Worm (Caenorhabditis elegans) whole organism, L2 larva: ENCODE results near the gene sax-7.

Experiments used
- C34F6.9 ChIP-seq: fragments of 150-350 bp; optimal IDR thresholded peaks from 2 replicates; lab custom pipeline; 2014; ENCODE audit warnings: missing biosample characterization, missing genetic modification characterization
- F13H6.1 ChIP-seq: sonication (generic microtip); optimal IDR thresholded peaks from 2 replicates; lab custom pipeline; 2016; ENCODE audit warnings: missing genetic modification characterization, missing compliant biosample characterization
- R02D3.7 ChIP-seq: fragments of 150-350 bp; optimal IDR thresholded peaks from 2 replicates; lab custom pipeline; 2014; ENCODE audit warnings: missing biosample characterization, missing genetic modification characterization
- Y55F3AM.14 ChIP-seq: fragments of 200-800 bp; sonication (Bioruptor generic); optimal IDR thresholded peaks from 2 replicates; lab custom pipeline; 2018; ENCODE audit warnings: mild to moderate bottlenecking, missing genetic modification characterization, missing compliant biosample characterization
- ZK546.5 ChIP-seq: sonication (generic microtip); optimal IDR thresholded peaks from 2 replicates; lab custom pipeline; 2017; ENCODE audit warnings: missing biosample characterization, missing genetic modification characterization
- alr-1 ChIP-seq: fragments of 150-350 bp; optimal IDR thresholded peaks from 2 replicates; lab custom pipeline; 2014; ENCODE audit warnings: missing biosample characterization, missing genetic modification characterization
- aly-2 ChIP-seq: fragments of 150-350 bp; optimal IDR thresholded peaks from 2 replicates; lab custom pipeline; 2014; ENCODE audit warnings: missing biosample characterization, missing genetic modification characterization
- ama-1 ChIP-seq: fragments of 150-350 bp; optimal IDR thresholded peaks from 2 replicates; lab custom pipeline; 2018; ENCODE audit warnings: inconsistent platforms
- blmp-1 ChIP-seq: sonication (generic microtip); optimal IDR thresholded peaks from 2 replicates; lab custom pipeline; 2017; ENCODE audit warnings: missing genetic modification characterization, mild to moderate bottlenecking, missing compliant biosample characterization, antibody characterized with exemption, moderate library complexity; ENCODE audit not compliant: insufficient read depth
- ceh-16 ChIP-seq: fragments of 150-350 bp; optimal IDR thresholded peaks from 2 replicates; lab custom pipeline; 2014; ENCODE audit warnings: missing biosample characterization, missing genetic modification characterization
- ceh-82 ChIP-seq: fragments of 150-350 bp; optimal IDR thresholded peaks from 2 replicates; lab custom pipeline; 2014; ENCODE audit warnings: missing biosample characterization, missing genetic modification characterization
- crh-2 ChIP-seq: sonication (generic microtip); optimal IDR thresholded peaks from 2 replicates; lab custom pipeline; 2017; ENCODE audit warnings: missing biosample characterization, missing genetic modification characterization
- dmd-4 ChIP-seq: sonication (generic microtip); optimal IDR thresholded peaks from 2 replicates; lab custom pipeline; 2017; ENCODE audit warnings: missing biosample characterization, missing genetic modification characterization
- egl-27 ChIP-seq: sonication (generic microtip); optimal IDR thresholded peaks from 3 replicates; lab custom pipeline; 2017; ENCODE audit warnings: missing biosample characterization, missing genetic modification reagents, missing genetic modification characterization
- elt-1 ChIP-seq: fragments of 150-350 bp; optimal IDR thresholded peaks from 2 replicates; lab custom pipeline; 2014; ENCODE audit warnings: missing biosample characterization, missing genetic modification characterization
- elt-3 ChIP-seq: sonication (generic microtip); optimal IDR thresholded peaks from 2 replicates; lab custom pipeline; 2017; ENCODE audit warnings: missing biosample characterization, missing genetic modification characterization
- fos-1 ChIP-seq: fragments of 150-350 bp; optimal IDR thresholded peaks from 2 replicates; lab custom pipeline; 2014; ENCODE audit warnings: missing biosample characterization, missing genetic modification characterization
- gmeb-1 ChIP-seq: fragments of 150-350 bp; optimal IDR thresholded peaks from 2 replicates; lab custom pipeline; 2014; ENCODE audit warnings: missing biosample characterization, missing genetic modification characterization
- lin-39 ChIP-seq: fragments of 150-350 bp; optimal IDR thresholded peaks from 2 replicates; lab custom pipeline; 2014; ENCODE audit warnings: missing biosample characterization, missing genetic modification reagents, missing genetic modification characterization
- mab-5 ChIP-seq: fragments of 150-350 bp; optimal IDR thresholded peaks from 2 replicates; lab custom pipeline; 2014; ENCODE audit warnings: missing biosample characterization, missing genetic modification characterization
- mbf-1 ChIP-seq: sonication (generic microtip); optimal IDR thresholded peaks from 2 replicates; lab custom pipeline; 2017; ENCODE audit warnings: missing biosample characterization, missing genetic modification characterization
- mdl-1 ChIP-seq, 2 experiments: fragments of 150-350 bp in 1 of 2; sonication (generic microtip) in 1 of 2; optimal IDR thresholded peaks; 2 replicates each; lab custom pipeline; 2017; ENCODE audit warnings: missing biosample characterization in 2 of 2, missing genetic modification characterization in 2 of 2
- nhr-11 ChIP-seq: fragments of 150-350 bp; optimal IDR thresholded peaks from 2 replicates; lab custom pipeline; 2014; ENCODE audit warnings: missing biosample characterization, missing genetic modification characterization
- nhr-12 ChIP-seq: fragments of 150-350 bp; optimal IDR thresholded peaks from 2 replicates; lab custom pipeline; 2014; ENCODE audit warnings: missing biosample characterization, missing genetic modification characterization
- nhr-129 ChIP-seq: fragments of 150-350 bp; optimal IDR thresholded peaks from 2 replicates; lab custom pipeline; 2014; ENCODE audit warnings: missing biosample characterization, missing genetic modification characterization
- nhr-21 ChIP-seq: fragments of 150-350 bp; optimal IDR thresholded peaks from 2 replicates; lab custom pipeline; 2014; ENCODE audit warnings: missing biosample characterization, missing genetic modification characterization
- nhr-23 ChIP-seq: fragments of 150-350 bp; optimal IDR thresholded peaks from 2 replicates; lab custom pipeline; 2014; ENCODE audit warnings: missing biosample characterization, missing genetic modification reagents, missing genetic modification characterization
- nhr-237 ChIP-seq: fragments of 150-350 bp; optimal IDR thresholded peaks from 2 replicates; lab custom pipeline; 2014; ENCODE audit warnings: missing biosample characterization, missing genetic modification characterization
- nhr-25 ChIP-seq: fragments of 150-350 bp; sonication (generic microtip); optimal IDR thresholded peaks from 3 replicates; lab custom pipeline; 2014; ENCODE audit warnings: missing biosample characterization, missing genetic modification characterization
- nhr-6 ChIP-seq: fragments of 150-350 bp; optimal IDR thresholded peaks from 2 replicates; lab custom pipeline; 2014; ENCODE audit warnings: missing biosample characterization, missing genetic modification characterization
- nhr-77 ChIP-seq: fragments of 150-350 bp; optimal IDR thresholded peaks from 2 replicates; lab custom pipeline; 2014; ENCODE audit warnings: missing biosample characterization, missing genetic modification characterization
- peb-1 ChIP-seq: fragments of 150-350 bp; optimal IDR thresholded peaks from 2 replicates; lab custom pipeline; 2014; ENCODE audit warnings: missing biosample characterization, missing genetic modification characterization
- sem-4 ChIP-seq: fragments of 150-350 bp; optimal IDR thresholded peaks from 2 replicates; lab custom pipeline; 2014; ENCODE audit warnings: missing biosample characterization, missing genetic modification reagents, missing genetic modification characterization
- sma-3 ChIP-seq: sonication (generic microtip); optimal IDR thresholded peaks from 2 replicates; lab custom pipeline; 2016; ENCODE audit warnings: missing genetic modification reagents, missing genetic modification characterization, missing compliant biosample characterization
- sma-9 ChIP-seq, 2 experiments: fragments of 150-350 bp in 1 of 2; sonication (generic microtip) in 1 of 2; optimal IDR thresholded peaks; 2 replicates each; lab custom pipeline; 2014 to 2016; ENCODE audit warnings: missing genetic modification characterization in 2 of 2, mild to moderate bottlenecking in 1 of 2, missing biosample characterization in 1 of 2, missing compliant biosample characterization in 1 of 2, missing genetic modification reagents in 1 of 2, moderate library complexity in 1 of 2
- unc-39 ChIP-seq: fragments of 150-350 bp; optimal IDR thresholded peaks from 2 replicates; lab custom pipeline; 2014; ENCODE audit warnings: missing biosample characterization, missing genetic modification characterization
- unc-55 ChIP-seq: fragments of 150-350 bp; sonication (generic microtip); optimal IDR thresholded peaks from 3 replicates; lab custom pipeline; 2014; ENCODE audit warnings: missing biosample characterization, missing genetic modification reagents, missing genetic modification characterization
- unc-62 ChIP-seq: fragments of 150-350 bp; optimal IDR thresholded peaks from 2 replicates; lab custom pipeline; 2014; ENCODE audit warnings: missing biosample characterization, missing genetic modification reagents, missing genetic modification characterization
- ztf-1 ChIP-seq: fragments of 200-800 bp; sonication (Bioruptor generic); conservative IDR thresholded peaks from 2 replicates; pipeline ENCODE4 v1.3.6; 2022; ENCODE audit warnings: missing genetic modification characterization, missing compliant biosample characterization
- ztf-11 ChIP-seq: sonication (generic microtip); optimal IDR thresholded peaks from 2 replicates; lab custom pipeline; 2017; ENCODE audit warnings: missing biosample characterization, missing genetic modification characterization
- ztf-4 ChIP-seq: fragments of 150-350 bp; optimal IDR thresholded peaks from 2 replicates; lab custom pipeline; 2014; ENCODE audit warnings: missing biosample characterization, missing genetic modification characterization

Gene sax-7

ce11 chrIV:8042897-8043296, 19.6 kb upstream of the sax-7 start:
- no peak for TF ChIP-seq unc-62 (GFP tag; lab: Kevin White, UChicago)
- no peak for TF ChIP-seq egl-27 (tag; lab: Kevin White, UChicago)
- TF ChIP-seq elt-3 (tag; lab: Kevin White, UChicago) = no peak
- no peak for TF ChIP-seq nhr-237 (tag; lab: Kevin White, UChicago)
- no peak for TF ChIP-seq ztf-4 (tag; lab: Kevin White, UChicago)
- no peak for TF ChIP-seq nhr-129 (tag; lab: Kevin White, UChicago)
- no peak for TF ChIP-seq R02D3.7 (tag; lab: Kevin White, UChicago)
- no peak for TF ChIP-seq gmeb-1 (tag; lab: Kevin White, UChicago)
- no peak for TF ChIP-seq ZK546.5 (tag; lab: Kevin White, UChicago)
- peak; percentile 16 for TF ChIP-seq blmp-1 (tag; lab: Kevin White, UChicago)
- no peak for TF ChIP-seq nhr-12 (tag; lab: Kevin White, UChicago)
- TF ChIP-seq sma-9 (GFP tag; optimal IDR thresholded peaks at IDR 0.05; lab: Kevin White, UChicago) = peak; percentile 66
- no peak for TF ChIP-seq sma-9 (tag; optimal IDR thresholded peaks at IDR 0.05; lab: Kevin White, UChicago)
- no peak for TF ChIP-seq alr-1 (tag; lab: Kevin White, UChicago)
- TF ChIP-seq aly-2 = no peak
- TF ChIP-seq nhr-21 = peak; percentile 13
- no peak for TF ChIP-seq mdl-1 (tag; optimal IDR thresholded peaks at IDR 0.05; lab: Kevin White, UChicago)
- no peak for TF ChIP-seq C34F6.9
- TF ChIP-seq ceh-82 (tag; lab: Kevin White, UChicago) = no peak
- TF ChIP-seq crh-2 (tag; lab: Kevin White, UChicago) = no peak
- TF ChIP-seq fos-1 (tag; lab: Kevin White, UChicago) = no peak
- no peak for TF ChIP-seq elt-1 (tag; lab: Kevin White, UChicago)
- no peak for TF ChIP-seq ceh-16
- TF ChIP-seq sma-3 (GFP tag; lab: Kevin White, UChicago) = no peak
- TF ChIP-seq lin-39 = no peak
- no peak for TF ChIP-seq nhr-23
- peak; percentile 68 for TF ChIP-seq nhr-25
- no peak for TF ChIP-seq nhr-77
- TF ChIP-seq dmd-4 (tag; lab: Kevin White, UChicago) = no peak
- TF ChIP-seq sem-4 (tag; lab: Kevin White, UChicago) = no peak
- TF ChIP-seq unc-39 (tag; lab: Kevin White, UChicago) = no peak
- TF ChIP-seq nhr-6 (tag; lab: Kevin White, UChicago) = no peak
- no peak for TF ChIP-seq nhr-11 (tag; lab: Kevin White, UChicago)
- no peak for TF ChIP-seq unc-55 (GFP tag; lab: Kevin White, UChicago)
- no peak for TF ChIP-seq Y55F3AM.14 (GFP tag; lab: Kevin White, UChicago)
- no peak for TF ChIP-seq ztf-1

DNA sequence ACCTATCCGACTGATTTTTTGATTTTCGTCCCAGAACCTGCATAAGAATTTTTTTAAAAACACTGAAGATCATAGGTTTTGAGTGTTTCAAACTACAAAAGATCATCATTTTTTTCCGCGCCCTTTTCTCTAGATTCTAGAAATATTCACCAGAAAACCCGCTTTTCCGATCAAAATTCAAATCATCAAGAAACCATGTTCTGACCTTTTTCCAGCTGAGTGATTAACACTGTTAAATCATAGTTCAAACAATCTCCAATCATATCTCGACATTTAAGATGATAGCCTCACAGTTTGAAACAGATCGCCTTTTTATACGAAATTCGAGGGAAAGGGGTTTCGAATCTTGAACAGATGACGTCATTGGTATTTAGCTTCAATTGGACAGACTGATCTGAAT, 18.7 kb upstream of the sax-7 start:
- no peak for TF ChIP-seq elt-1 (tag; lab: Kevin White, UChicago)
- peak; percentile 47 for TF ChIP-seq fos-1 (tag; lab: Kevin White, UChicago)
- TF ChIP-seq, all 48 proteins: peak for 1

- TF ChIP-seq sma-9 (GFP tag; optimal IDR thresholded peaks at IDR 0.05; lab: Kevin White, UChicago) (peak; percentile 92), sma-9 (tag; optimal IDR thresholded peaks at IDR 0.05; lab: Kevin White, UChicago) (no peak), fos-1 (tag; lab: Kevin White, UChicago) (peak; percentile 31), nhr-21 (peak; percentile 21), gmeb-1 (tag; lab: Kevin White, UChicago) (no peak), blmp-1 (tag; lab: Kevin White, UChicago) (peak; percentile 76)
- TF ChIP-seq, all 48 proteins: peak for 4
These were observed 17.9 kb upstream of the sax-7 start, which contains the start of gene nhr-258 for ce11 chrIV:8044574-8044973. Gene nhr-258, plus strand, starts transcription at chrIV:8044938.

DNA sequence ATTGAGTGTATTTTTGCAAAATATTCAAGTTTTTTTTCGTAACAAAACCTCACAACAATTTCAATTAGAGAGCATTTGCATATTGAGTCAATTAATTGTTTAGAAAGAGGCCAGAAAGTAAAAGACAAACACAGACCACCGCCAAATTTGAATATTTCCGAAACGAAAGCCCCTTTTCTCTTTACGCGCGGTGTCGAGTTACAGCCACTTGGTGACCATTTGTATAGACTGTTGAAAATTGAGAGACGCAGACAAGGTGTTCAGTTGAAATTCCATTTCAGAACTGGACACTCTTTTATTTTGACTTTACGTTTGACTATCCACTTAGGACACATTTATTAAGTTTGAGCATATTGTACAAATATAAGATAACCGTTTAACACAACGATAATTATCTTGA, 14.4 kb upstream of the sax-7 start:
- TF ChIP-seq Y55F3AM.14 (GFP tag; lab: Kevin White, UChicago) = no peak
- no peak for TF ChIP-seq mbf-1 (tag; lab: Kevin White, UChicago)
- no peak for TF ChIP-seq mdl-1 (tag; optimal IDR thresholded peaks at IDR 0.05; lab: Kevin White, UChicago)
- TF ChIP-seq nhr-12 (tag; lab: Kevin White, UChicago) = no peak
- no peak for TF ChIP-seq F13H6.1 (tag; lab: Kevin White, UChicago)
- no peak for TF ChIP-seq nhr-129 (tag; lab: Kevin White, UChicago)
- TF ChIP-seq ceh-82 (tag; lab: Kevin White, UChicago) = no peak
- no peak for TF ChIP-seq dmd-4 (tag; lab: Kevin White, UChicago)
- no peak for TF ChIP-seq mab-5 (tag; lab: Kevin White, UChicago)
- no peak for TF ChIP-seq ztf-11 (tag; lab: Kevin White, UChicago)
- TF ChIP-seq ama-1 (lab: Kevin White, UChicago) = no peak
- no peak for TF ChIP-seq peb-1 (tag; lab: Kevin White, UChicago)
- no peak for TF ChIP-seq nhr-77
- TF ChIP-seq, all 48 proteins: peak for 0
